Fruit fly (Drosophila melanogaster) Kc167 (cell line): ENCODE data around the gene GATAd.

ENCODE experiments used
- Sin3A ChIP-seq: fragments of >200 bp; optimal IDR thresholded peaks from 2 replicates; lab custom pipeline; 2018; ENCODE audit warnings: missing external identifiers
- h ChIP-seq: fragments of >200 bp; optimal IDR thresholded peaks from 3 replicates; lab custom pipeline; 2018; ENCODE audit warnings: missing external identifiers
- psq ChIP-seq: fragments of >200 bp; optimal IDR thresholded peaks from 2 replicates; lab custom pipeline; 2017; ENCODE audit warnings: missing external identifiers
- ttk ChIP-seq: sonication (Bioruptor generic); optimal IDR thresholded peaks from 2 replicates; lab custom pipeline; 2017; ENCODE audit warnings: missing external identifiers

DNA sequence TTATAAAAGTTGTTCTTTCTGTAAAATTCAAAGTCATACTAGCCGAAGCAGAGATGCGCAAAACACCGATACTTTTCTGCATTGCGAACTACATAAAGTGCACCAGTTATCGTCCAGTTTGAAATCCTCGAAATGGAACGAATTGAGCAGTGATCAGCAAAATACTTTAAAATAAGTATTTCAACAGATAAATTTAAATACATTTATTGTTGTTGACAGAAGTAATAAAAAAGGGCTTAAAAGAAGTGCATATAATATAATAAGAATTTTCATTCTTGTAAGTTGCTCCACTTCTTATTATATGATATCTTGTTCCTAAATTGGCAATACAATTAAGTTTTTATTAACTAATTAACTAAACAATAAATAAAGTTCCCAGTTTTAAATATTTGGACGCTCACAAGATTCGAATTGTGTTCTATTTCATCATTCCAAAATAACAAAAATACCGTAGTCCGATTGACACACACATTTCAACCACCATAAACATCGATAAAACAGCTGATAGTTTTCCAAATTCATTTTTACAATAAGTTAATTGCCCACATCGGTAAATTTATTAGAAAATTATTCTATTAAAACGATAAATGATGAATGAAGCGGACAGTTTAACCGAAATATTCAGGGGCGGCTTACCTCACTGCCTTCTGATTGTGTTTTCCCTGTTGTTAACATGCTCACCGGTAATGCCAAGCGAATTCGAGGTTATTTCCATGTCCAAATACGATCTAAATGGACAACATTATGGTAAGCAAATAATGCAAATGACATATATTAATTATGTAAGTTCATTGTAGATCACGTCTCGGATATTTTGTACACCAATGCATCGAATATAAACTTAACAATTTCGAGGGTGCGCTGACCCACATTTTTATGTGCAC is 19.0 kb upstream of the GATAd start, which contains the start of the genes Usp14 and CG4972:
- TF ChIP-seq h (lab: Kevin White, UChicago) (no peak), psq (lab: Kevin White, UChicago) (no peak), ttk (lab: Kevin White, UChicago) (no peak), Sin3A (lab: Kevin White, UChicago) (no peak)
